Worm (Caenorhabditis elegans) whole organism, late embryonic: ENCODE measurements around the gene F13E6.1.

Source experiments
- C38D4.7 ChIP-seq: fragments of 200-800 bp; sonication (Bioruptor generic); optimal IDR thresholded peaks from 2 replicates; lab custom pipeline; 2018; ENCODE audit warnings: mild to moderate bottlenecking, missing genetic modification characterization, moderate library complexity, missing compliant biosample characterization
- Y22D7AL.16 ChIP-seq: sonication (generic microtip); optimal IDR thresholded peaks from 2 replicates; lab custom pipeline; 2016; ENCODE audit warnings: missing genetic modification characterization, missing compliant biosample characterization
- ahr-1 ChIP-seq: sonication (generic microtip); optimal IDR thresholded peaks from 2 replicates; lab custom pipeline; 2016; ENCODE audit warnings: missing genetic modification characterization, missing compliant biosample characterization
- ama-1 ChIP-seq: fragments of 150-350 bp; optimal IDR thresholded peaks from 2 replicates; lab custom pipeline; 2014
- ceh-14 ChIP-seq: sonication (generic microtip); optimal IDR thresholded peaks from 2 replicates; lab custom pipeline; 2016; ENCODE audit warnings: missing genotype, missing genetic modification characterization, missing compliant biosample characterization
- ceh-18 ChIP-seq: sonication (generic microtip); optimal IDR thresholded peaks from 2 replicates; lab custom pipeline; 2016; ENCODE audit warnings: missing genetic modification characterization, missing compliant biosample characterization
- ceh-19 ChIP-seq: fragments of 200-800 bp; sonication (Bioruptor generic); optimal IDR thresholded peaks from 2 replicates; lab custom pipeline; 2018; ENCODE audit warnings: mild to moderate bottlenecking, missing genetic modification characterization, missing compliant biosample characterization
- ceh-30 ChIP-seq: fragments of 150-350 bp; optimal IDR thresholded peaks from 2 replicates; lab custom pipeline; 2014; ENCODE audit warnings: missing biosample characterization, missing genetic modification characterization
- ceh-31 ChIP-seq: sonication (generic microtip); optimal IDR thresholded peaks from 2 replicates; lab custom pipeline; 2016; ENCODE audit warnings: missing genetic modification characterization, missing compliant biosample characterization
- ceh-34 ChIP-seq: sonication (generic microtip); optimal IDR thresholded peaks from 2 replicates; lab custom pipeline; 2016; ENCODE audit warnings: mild to moderate bottlenecking, missing genetic modification characterization, missing compliant biosample characterization
- ceh-45 ChIP-seq: fragments of 200-800 bp; sonication (Bioruptor generic); IDR thresholded peaks from 2 replicates; pipeline ENCODE4 v1.3.6; 2022; ENCODE audit warnings: missing genetic modification reagents, missing genetic modification characterization, missing compliant biosample characterization
- ceh-9 ChIP-seq: sonication (generic microtip); optimal IDR thresholded peaks from 2 replicates; lab custom pipeline; 2016; ENCODE audit warnings: mild to moderate bottlenecking, missing genetic modification characterization, inconsistent platforms, missing compliant biosample characterization
- che-1 ChIP-seq: sonication (generic microtip); optimal IDR thresholded peaks from 2 replicates; lab custom pipeline; 2016; ENCODE audit warnings: mild to moderate bottlenecking, missing genetic modification characterization, missing compliant biosample characterization
- dve-1 ChIP-seq: sonication (generic microtip); optimal IDR thresholded peaks from 2 replicates; lab custom pipeline; 2017; ENCODE audit warnings: antibody characterized with exemption, mild to moderate bottlenecking, missing genetic modification characterization, missing compliant biosample characterization
- elt-4 ChIP-seq: sonication (generic microtip); optimal IDR thresholded peaks from 2 replicates; lab custom pipeline; 2016; ENCODE audit warnings: missing genetic modification characterization, missing compliant biosample characterization
- fkh-10 ChIP-seq: fragments of 150-350 bp; optimal IDR thresholded peaks from 2 replicates; lab custom pipeline; 2014; ENCODE audit warnings: missing biosample characterization, missing genetic modification reagents, missing genetic modification characterization
- hlh-13 ChIP-seq: fragments of 200-800 bp; sonication (Bioruptor generic); optimal IDR thresholded peaks from 2 replicates; lab custom pipeline; 2018; ENCODE audit warnings: mild to moderate bottlenecking, missing genetic modification characterization, missing compliant biosample characterization
- hlh-30 ChIP-seq: sonication (generic microtip); optimal IDR thresholded peaks from 2 replicates; lab custom pipeline; 2017; ENCODE audit warnings: antibody characterized with exemption, missing genetic modification characterization, missing compliant biosample characterization; ENCODE audit not compliant: insufficient read depth
- hlh-6 ChIP-seq: sonication (generic microtip); optimal IDR thresholded peaks from 2 replicates; lab custom pipeline; 2016; ENCODE audit warnings: missing genotype, missing genetic modification characterization, missing compliant biosample characterization
- lim-6 ChIP-seq: sonication (generic microtip); optimal IDR thresholded peaks from 2 replicates; lab custom pipeline; 2016; ENCODE audit warnings: missing genetic modification characterization, missing compliant biosample characterization
- lin-11 ChIP-seq: fragments of 200-800 bp; sonication (Bioruptor generic); optimal IDR thresholded peaks from 2 replicates; lab custom pipeline; 2018; ENCODE audit warnings: mild to moderate bottlenecking, missing genetic modification characterization, missing compliant biosample characterization
- nfya-1 ChIP-seq: sonication (generic microtip); optimal IDR thresholded peaks from 2 replicates; lab custom pipeline; 2017; ENCODE audit warnings: missing genetic modification characterization, mild to moderate bottlenecking, missing compliant biosample characterization, antibody characterized with exemption, moderate library complexity
- nhr-11 ChIP-seq: fragments of 150-350 bp; optimal IDR thresholded peaks from 2 replicates; lab custom pipeline; 2014; ENCODE audit warnings: missing biosample characterization, missing genetic modification characterization
- odd-2 ChIP-seq: sonication (generic microtip); optimal IDR thresholded peaks from 2 replicates; lab custom pipeline; 2017; ENCODE audit warnings: antibody characterized with exemption, mild to moderate bottlenecking, missing genetic modification characterization, missing compliant biosample characterization
- pag-3 ChIP-seq: sonication (generic microtip); optimal IDR thresholded peaks from 2 replicates; lab custom pipeline; 2016; ENCODE audit warnings: missing compliant biosample characterization, missing genetic modification characterization, borderline replicate concordance
- pat-9 ChIP-seq: fragments of 200-800 bp; sonication (Bioruptor generic); optimal IDR thresholded peaks from 2 replicates; lab custom pipeline; 2018; ENCODE audit warnings: mild to moderate bottlenecking, missing genetic modification characterization, moderate library complexity, missing compliant biosample characterization
- rnt-1 ChIP-seq: sonication (generic microtip); optimal IDR thresholded peaks from 2 replicates; lab custom pipeline; 2016; ENCODE audit warnings: missing genetic modification characterization, missing compliant biosample characterization
- sox-2 ChIP-seq: fragments of 200-800 bp; sonication (Bioruptor generic); IDR thresholded peaks from 2 replicates; pipeline ENCODE4 v1.3.6; 2022; ENCODE audit warnings: missing genetic modification reagents, missing genetic modification characterization, missing compliant biosample characterization
- syd-9 ChIP-seq: sonication (generic microtip); optimal IDR thresholded peaks from 2 replicates; lab custom pipeline; 2016; ENCODE audit warnings: mild to moderate bottlenecking, missing genetic modification characterization, moderate library complexity, missing compliant biosample characterization
- tbx-2 ChIP-seq: sonication (generic microtip); optimal IDR thresholded peaks from 2 replicates; lab custom pipeline; 2016; ENCODE audit warnings: missing genetic modification characterization, missing compliant biosample characterization
- tbx-7 ChIP-seq: sonication (generic microtip); optimal IDR thresholded peaks from 2 replicates; lab custom pipeline; 2016; ENCODE audit warnings: missing genotype, missing genetic modification characterization, missing compliant biosample characterization
- ttx-3 ChIP-seq: sonication (generic microtip); optimal IDR thresholded peaks from 2 replicates; lab custom pipeline; 2016; ENCODE audit warnings: missing genetic modification reagents, missing genetic modification characterization, missing compliant biosample characterization
- unc-42 ChIP-seq: sonication (generic microtip); optimal IDR thresholded peaks from 2 replicates; lab custom pipeline; 2016; ENCODE audit warnings: missing genotype, missing genetic modification characterization, missing compliant biosample characterization
- unc-55 ChIP-seq: sonication (generic microtip); optimal IDR thresholded peaks from 2 replicates; lab custom pipeline; 2017; ENCODE audit warnings: missing biosample characterization, missing genetic modification reagents, missing genetic modification characterization

F13E6.1 gene

DNA sequence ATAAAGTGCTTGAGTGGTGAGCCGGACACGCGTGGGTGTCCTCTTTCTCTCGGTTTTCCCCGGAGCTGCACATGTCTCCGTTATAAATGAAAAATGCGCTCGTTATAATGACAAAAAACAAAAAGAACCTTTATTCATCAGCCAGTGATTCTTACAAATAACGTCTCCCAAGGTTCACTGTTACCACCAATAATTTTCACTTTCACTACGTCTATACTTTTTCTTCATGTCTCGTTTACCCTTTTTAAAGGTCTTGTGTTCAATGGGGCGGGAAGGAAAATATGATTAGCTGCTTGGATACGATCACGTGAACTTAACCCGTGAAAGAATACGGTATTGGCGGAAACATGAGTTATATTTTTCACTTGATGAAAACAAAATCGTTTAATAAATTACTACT lies 11.4 kb upstream of the F13E6.1 start:
- TF ChIP-seq hlh-30 (tag; lab: Kevin White, UChicago) (peak; percentile 26), pag-3 (no peak)

- TF ChIP-seq C38D4.7 (GFP tag; lab: Kevin White, UChicago) (no peak), fkh-10 (GFP tag; lab: Kevin White, UChicago) (no peak), odd-2 (tag; lab: Kevin White, UChicago) (no peak), hlh-6 (tag; lab: Kevin White, UChicago) (no peak), sox-2 (GFP tag; lab: Robert Waterston, UW) (no peak), rnt-1 (tag; lab: Kevin White, UChicago) (no peak), Y22D7AL.16 (tag; lab: Kevin White, UChicago) (no peak), ahr-1 (tag; lab: Kevin White, UChicago) (no peak), hlh-13 (GFP tag; lab: Kevin White, UChicago) (no peak), nhr-11 (tag; lab: Kevin White, UChicago) (no peak), elt-4 (tag; lab: Kevin White, UChicago) (no peak), lim-6 (tag; lab: Kevin White, UChicago) (no peak), dve-1 (no peak), ceh-34 (tag; lab: Kevin White, UChicago) (no peak), pag-3 (no peak), ceh-14 (tag; lab: Kevin White, UChicago) (no peak), pat-9 (tag; lab: Kevin White, UChicago) (no peak)
Measured at ce11 chrX:10687317-10687716, 10.4 kb upstream of the F13E6.1 start.

- TF ChIP-seq ceh-45 (GFP tag; lab: Robert Waterston, UW): no peak
Measured at ce11 chrX:10686487-10686886, 9.6 kb upstream of the F13E6.1 start.

ce11 chrX:10684533-10684932 lies 7.6 kb upstream of the F13E6.1 start:
- TF ChIP-seq nfya-1 (tag; lab: Kevin White, UChicago): peak; percentile 10
- peak; percentile 47 for TF ChIP-seq unc-55
- no peak for TF ChIP-seq tbx-7 (tag; lab: Kevin White, UChicago)
- no peak for TF ChIP-seq ama-1
- TF ChIP-seq ttx-3 (tag; lab: Kevin White, UChicago): no peak
- peak; percentile 65 for TF ChIP-seq ceh-18 (tag; lab: Kevin White, UChicago)

ce11 chrX:10681698-10682097 lies 4.8 kb upstream of the F13E6.1 start, which contains the start of gene phf-31:
TSS of gene phf-31 (plus strand) at chrX:10681998.
- TF ChIP-seq ceh-30 (tag; lab: Kevin White, UChicago) (no peak), ama-1 (no peak), che-1 (tag; lab: Kevin White, UChicago) (no peak), lin-11 (tag; lab: Kevin White, UChicago) (no peak), elt-4 (tag; lab: Kevin White, UChicago) (no peak)
- TF ChIP-seq, all 69 proteins: peak for 0

DNA sequence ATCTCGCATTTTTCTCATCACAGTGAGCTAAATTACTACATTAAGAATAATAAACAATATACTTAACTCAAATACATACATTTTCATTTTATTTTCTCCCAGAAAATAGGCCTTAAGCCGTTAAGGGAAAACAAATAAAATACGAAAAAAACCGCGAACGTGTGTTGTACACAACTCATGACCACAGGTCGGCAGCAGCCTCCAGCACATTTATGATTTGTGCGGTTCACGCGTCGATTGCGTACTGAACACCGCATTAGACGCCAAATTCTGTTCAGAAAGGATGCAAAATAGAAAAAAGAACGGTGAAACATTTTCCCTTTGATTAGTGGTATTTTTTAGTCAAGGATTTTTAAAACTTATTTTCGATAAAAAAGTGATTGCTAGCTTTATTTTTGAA lies 2.3 kb upstream of the F13E6.1 start:
- TF ChIP-seq tbx-2 (tag; lab: Kevin White, UChicago) (peak; percentile 38), unc-42 (tag; lab: Kevin White, UChicago) (no peak), pat-9 (tag; lab: Kevin White, UChicago) (no peak), Y22D7AL.16 (tag; lab: Kevin White, UChicago) (no peak), hlh-30 (tag; lab: Kevin White, UChicago) (peak; percentile 69), syd-9 (tag; lab: Kevin White, UChicago) (no peak), hlh-6 (tag; lab: Kevin White, UChicago) (no peak), ceh-19 (GFP tag; lab: Kevin White, UChicago) (no peak), ceh-31 (tag; lab: Kevin White, UChicago) (no peak), ceh-9 (no peak), ceh-34 (tag; lab: Kevin White, UChicago) (no peak)
